Fruit fly (Drosophila melanogaster): ENCODE measurements around the gene Dref.

Dref gene

DNA sequence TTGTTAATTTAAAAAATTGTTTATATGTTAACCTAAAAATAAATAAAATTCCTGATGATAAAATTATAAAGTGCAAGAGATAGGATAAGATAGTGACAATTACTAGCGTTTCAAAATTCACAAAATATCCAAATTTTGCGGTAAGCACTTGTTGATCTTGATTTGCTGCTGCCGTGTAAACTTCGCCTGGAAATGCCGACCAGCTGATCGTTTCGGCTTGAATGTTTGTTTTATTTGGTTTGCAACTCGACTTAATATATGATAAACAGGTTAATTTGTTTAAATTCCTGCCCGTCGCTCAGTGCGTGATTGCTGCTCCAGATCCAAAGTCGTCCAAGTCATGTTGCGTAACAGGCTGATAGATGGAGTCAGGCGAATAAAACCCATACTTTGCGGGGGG is 45.6 kb downstream of the Dref start, which contains the start of gene CG4592 (continued):
- TF ChIP-seq gfzf (GFP tag; optimal IDR thresholded peaks at IDR 0.05) (no peak), ato (GFP tag; IDR thresholded peaks at IDR 0.05; ENCODE audit: partially characterized antibody) (no peak), Ets97D (GFP tag; optimal IDR thresholded peaks at IDR 0.05) (peak; percentile 26), CG12155 (GFP tag; optimal IDR thresholded peaks at IDR 0.05) (peak; percentile 53), bcd (GFP tag; optimal IDR thresholded peaks at IDR 0.05) (peak; percentile 59), Oli (tag; optimal IDR thresholded peaks at IDR 0.05) (peak; percentile 33), usp (GFP tag; optimal IDR thresholded peaks at IDR 0.05) (no peak), sr (GFP tag; IDR thresholded peaks at IDR 0.05) (no peak), nom (GFP tag; optimal IDR thresholded peaks at IDR 0.05) (no peak), ken (GFP tag; IDR thresholded peaks at IDR 0.05) (peak; percentile 76; the same call in 2 of the 3 replicates), CG3838 (GFP tag; optimal IDR thresholded peaks at IDR 0.05) (peak; percentile 5), CG10321 (GFP tag; IDR thresholded peaks at IDR 0.05) (peak; percentile 32; the same call in 1 of the 2 replicates), CG10543 (GFP tag; optimal IDR thresholded peaks at IDR 0.05) (no peak), CG12391 (tag; optimal IDR thresholded peaks at IDR 0.05) (peak; percentile 70), CG16815 (GFP tag; optimal IDR thresholded peaks at IDR 0.05) (no peak), CG2875 (GFP tag; optimal IDR thresholded peaks at IDR 0.05) (peak; percentile 45), CG10366 (GFP tag; IDR thresholded peaks at IDR 0.05) (peak; percentile 72), her (GFP tag; optimal IDR thresholded peaks at IDR 0.05) (peak; percentile 45), gsb (GFP tag; IDR thresholded peaks at IDR 0.05) (no peak), CG9817 (tag; optimal IDR thresholded peaks at IDR 0.05) (peak; percentile 40), CG2116 (GFP tag; optimal IDR thresholded peaks at IDR 0.05) (peak; percentile 38), tap (tag; optimal IDR thresholded peaks at IDR 0.05) (no peak), CG6175 (GFP tag; IDR thresholded peaks at IDR 0.05) (no peak), CG13424 (tag; optimal IDR thresholded peaks at IDR 0.05) (no peak), oc (tag; optimal IDR thresholded peaks at IDR 0.05) (no peak), Adf1 (GFP tag; IDR thresholded peaks at IDR 0.05) (peak; percentile 18; the same call in 1 of the 2 replicates), Dek (tag; optimal IDR thresholded peaks at IDR 0.05) (no peak), Sox100B (GFP tag; optimal IDR thresholded peaks at IDR 0.05) (no peak), cas (GFP tag; IDR thresholded peaks at IDR 0.05) (0 out of 2 replicates have a peak, but pooled peaks have one; percentile 37), CG10979 (tag; optimal IDR thresholded peaks at IDR 0.05) (peak; percentile 73), CG15073 (GFP tag; optimal IDR thresholded peaks at IDR 0.05) (no peak), Dip2 (GFP tag; IDR thresholded peaks at IDR 0.05) (no peak), Pdp1 (GFP tag; optimal IDR thresholded peaks at IDR 0.05) (peak; percentile 60 to 71), CG6813 (GFP tag; optimal IDR thresholded peaks at IDR 0.05) (peak; percentile 17), mam (GFP tag; optimal IDR thresholded peaks at IDR 0.05) (peak; percentile 33), CG7928 (GFP tag; optimal IDR thresholded peaks at IDR 0.05) (no peak), Meics (GFP tag; optimal IDR thresholded peaks at IDR 0.05) (peak; percentile 70), psq (GFP tag; optimal IDR thresholded peaks at IDR 0.05) (no peak), ham (GFP tag; IDR thresholded peaks at IDR 0.05) (peak; percentile 32; the same call in 1 of the 2 replicates), jing (GFP tag; optimal IDR thresholded peaks at IDR 0.05) (no peak), eve (GFP tag; optimal IDR thresholded peaks at IDR 0.05) (no peak), bab2 (GFP tag; optimal IDR thresholded peaks at IDR 0.05) (peak; percentile 22), stc (GFP tag; IDR thresholded peaks at IDR 0.05) (0 out of 2 replicates have a peak, but pooled peaks have one; percentile 17), CG10959 (GFP tag; IDR thresholded peaks at IDR 0.05) (no peak), CG11456 (GFP tag; IDR thresholded peaks at IDR 0.05) (peak; percentile 73; the same call in 2 of the 3 replicates), CG18476 (GFP tag; optimal IDR thresholded peaks at IDR 0.05) (peak; percentile 39), dan (GFP tag; IDR thresholded peaks at IDR 0.05) (no peak), CG4617 (GFP tag; optimal IDR thresholded peaks at IDR 0.05; ENCODE audit: borderline replicate concordance) (no peak), vvl (GFP tag; IDR thresholded peaks at IDR 0.05) (peak; percentile 86), Dad (GFP tag; optimal IDR thresholded peaks at IDR 0.05) (peak; percentile 14), CG33557 (GFP tag; optimal IDR thresholded peaks at IDR 0.05) (no peak)

All from whole organism, embryonic.